Worm (Caenorhabditis elegans): ENCODE data around the gene fbxc-7.

ce11 chrII:999493-999892 is 44.8 kb downstream of the fbxc-7 start, which contains the start of gene fbxb-29:
- no peak for TF ChIP-seq pha-4 (tag; optimal IDR thresholded peaks at IDR 0.05)
- no peak for TF ChIP-seq ces-1 (GFP tag; optimal IDR thresholded peaks at IDR 0.05)
- no peak for TF ChIP-seq nhr-12 (tag; optimal IDR thresholded peaks at IDR 0.05)
- no peak for TF ChIP-seq unc-39 (tag; optimal IDR thresholded peaks at IDR 0.05)
- no peak for TF ChIP-seq elt-3 (tag; optimal IDR thresholded peaks at IDR 0.05)
- TF ChIP-seq nhr-76 (tag; optimal IDR thresholded peaks at IDR 0.05), result no peak
- TF ChIP-seq unc-62 (GFP tag; optimal IDR thresholded peaks at IDR 0.05), result no peak
- no peak for TF ChIP-seq nhr-237 (tag; optimal IDR thresholded peaks at IDR 0.05)
- no peak for TF ChIP-seq elt-1 (tag; optimal IDR thresholded peaks at IDR 0.05; ENCODE audit: borderline replicate concordance, insufficient read depth)
- TF ChIP-seq blmp-1 (tag; optimal IDR thresholded peaks at IDR 0.05), result no peak
- TF ChIP-seq lin-13 (tag; optimal IDR thresholded peaks at IDR 0.05), result no peak
- TF ChIP-seq unc-120 (tag; optimal IDR thresholded peaks at IDR 0.05; ENCODE audit: poor library complexity, severe bottlenecking), result no peak
- TF ChIP-seq bed-3 (GFP tag; optimal IDR thresholded peaks at IDR 0.05), result no peak
